Fruit fly (Drosophila melanogaster): Measurements from ENCODE around the gene Icmt.

The Icmt gene

DNA sequence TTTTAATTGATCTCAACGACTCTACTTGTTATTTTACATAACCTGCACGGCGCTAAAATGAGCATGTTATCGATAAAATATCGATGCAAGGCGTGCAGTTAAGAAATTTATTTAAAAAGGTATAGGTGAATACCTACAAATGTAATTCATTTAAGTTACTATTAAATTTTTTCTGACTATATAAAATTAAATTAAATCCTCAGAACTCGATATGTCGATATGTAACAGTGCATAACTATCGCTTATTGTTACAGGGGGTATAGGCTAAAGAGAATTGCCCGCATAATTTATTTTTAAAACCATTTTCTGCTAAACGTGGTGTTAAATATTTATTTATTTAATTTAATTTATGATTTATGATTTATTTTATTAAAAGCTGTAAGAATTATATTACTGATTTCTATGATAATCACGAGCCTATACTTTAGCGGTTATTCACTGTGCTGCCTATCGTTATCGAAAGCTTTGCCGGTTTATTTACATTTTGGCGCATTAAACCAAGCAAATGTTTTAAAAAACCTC is at the start of gene Icmt, which contains the start of gene mRpL20:
Gene Icmt (plus strand): TSS at position 464 of the 522 bp plus-strand sequence.
Gene mRpL20 (minus strand): TSS at position 65 of the 522 bp plus-strand sequence.
- peak; percentile 91 for TF ChIP-seq CG11617 (GFP tag; optimal IDR thresholded peaks at IDR 0.05)
- peak; percentile 81 for TF ChIP-seq Mnt (GFP tag; optimal IDR thresholded peaks at IDR 0.05)
- TF ChIP-seq Hr96 (GFP tag; optimal IDR thresholded peaks at IDR 0.05) = peak; percentile 55
- TF ChIP-seq kay (GFP tag; ENCODE audit: borderline replicate concordance) = peak; percentile 94
- peak; percentile 95 for TF ChIP-seq bab1 (GFP tag; optimal IDR thresholded peaks at IDR 0.05)
- TF ChIP-seq Clk (GFP tag; optimal IDR thresholded peaks at IDR 0.05) = peak; percentile 45
- TF ChIP-seq CG7045 (GFP tag; optimal IDR thresholded peaks at IDR 0.05) = peak; percentile 85
- TF ChIP-seq tj (GFP tag; optimal IDR thresholded peaks at IDR 0.05) = peak; percentile 70
- peak; percentile 87 for TF ChIP-seq CG14711 (tag; optimal IDR thresholded peaks at IDR 0.05)
- peak; percentile 68 for TF ChIP-seq CG1620 (GFP tag; optimal IDR thresholded peaks at IDR 0.05)
- no peak for TF ChIP-seq cic (GFP tag; optimal IDR thresholded peaks at IDR 0.05)
- peak; percentile 72 for TF ChIP-seq CG12768 (GFP tag; optimal IDR thresholded peaks at IDR 0.05)
- peak; percentile 54 for TF ChIP-seq Crg-1 (GFP tag; optimal IDR thresholded peaks at IDR 0.05)
- TF ChIP-seq CG33017 (tag; optimal IDR thresholded peaks at IDR 0.05) = peak; percentile 98
- peak; percentile 73 for TF ChIP-seq ovo (GFP tag; optimal IDR thresholded peaks at IDR 0.05)
- TF ChIP-seq toe (GFP tag; optimal IDR thresholded peaks at IDR 0.05) = peak; percentile 83
- no peak for TF ChIP-seq CG5204 (GFP tag; optimal IDR thresholded peaks at IDR 0.05)
- TF ChIP-seq cnc (optimal IDR thresholded peaks at IDR 0.05) = no peak
- TF ChIP-seq CG7101 (tag; optimal IDR thresholded peaks at IDR 0.05) = peak; percentile 98
- TF ChIP-seq pad (GFP tag; optimal IDR thresholded peaks at IDR 0.05) = peak; percentile 62

dm6 chr3L:12972259-12972658 is 45.8 kb upstream of the Icmt start, which contains the start of the genes CG10748 and CG10749:
CG10748 (minus strand) TSS chr3L:12972359.
CG10749 (plus strand) TSS chr3L:12972474.
- TF ChIP-seq tj (GFP tag; optimal IDR thresholded peaks at IDR 0.05) = no peak
- TF ChIP-seq CG33017 (tag; optimal IDR thresholded peaks at IDR 0.05) = no peak
- TF ChIP-seq cic (GFP tag; optimal IDR thresholded peaks at IDR 0.05) = no peak
- TF ChIP-seq CG7101 (tag; optimal IDR thresholded peaks at IDR 0.05) = no peak
- no peak for TF ChIP-seq Clk (GFP tag; optimal IDR thresholded peaks at IDR 0.05)
- TF ChIP-seq CG11617 (GFP tag; optimal IDR thresholded peaks at IDR 0.05) = no peak
- no peak for TF ChIP-seq Mnt (GFP tag; optimal IDR thresholded peaks at IDR 0.05)
- TF ChIP-seq Crg-1 (GFP tag; optimal IDR thresholded peaks at IDR 0.05) = no peak
- no peak for TF ChIP-seq bab1 (GFP tag; optimal IDR thresholded peaks at IDR 0.05)
- TF ChIP-seq toe (GFP tag; optimal IDR thresholded peaks at IDR 0.05) = no peak
- no peak for TF ChIP-seq Hr96 (GFP tag; optimal IDR thresholded peaks at IDR 0.05)
- no peak for TF ChIP-seq CG12768 (GFP tag; optimal IDR thresholded peaks at IDR 0.05)
- no peak for TF ChIP-seq cnc (optimal IDR thresholded peaks at IDR 0.05)
- no peak for TF ChIP-seq CG5204 (GFP tag; optimal IDR thresholded peaks at IDR 0.05)
- no peak for TF ChIP-seq CG14711 (tag; optimal IDR thresholded peaks at IDR 0.05)
- TF ChIP-seq pad (GFP tag; optimal IDR thresholded peaks at IDR 0.05) = no peak

- no peak for TF ChIP-seq CG11617 (GFP tag; optimal IDR thresholded peaks at IDR 0.05)
- no peak for TF ChIP-seq CG14711 (tag; optimal IDR thresholded peaks at IDR 0.05)
- no peak for TF ChIP-seq toe (GFP tag; optimal IDR thresholded peaks at IDR 0.05)
- no peak for TF ChIP-seq CG5204 (GFP tag; optimal IDR thresholded peaks at IDR 0.05)
- no peak for TF ChIP-seq Crg-1 (GFP tag; optimal IDR thresholded peaks at IDR 0.05)
- no peak for TF ChIP-seq cnc (optimal IDR thresholded peaks at IDR 0.05)
Measured at dm6 chr3L:12994835-12995234, 23.2 kb upstream of the Icmt start, which contains the start of gene CG11262. CG11262 (plus strand) TSS chr3L:12995135.

dm6 chr3L:13006490-13006889 is 11.6 kb upstream of the Icmt start, which contains the start of gene CG11263:
CG11263 (plus strand) TSS chr3L:13006817.
- TF ChIP-seq CG11617 (GFP tag; optimal IDR thresholded peaks at IDR 0.05) = no peak
- peak; percentile 3 for TF ChIP-seq CG7101 (tag; optimal IDR thresholded peaks at IDR 0.05)

- TF ChIP-seq ovo (GFP tag; optimal IDR thresholded peaks at IDR 0.05) (no peak), kay (GFP tag; ENCODE audit: borderline replicate concordance) (peak; percentile 55), Crg-1 (GFP tag; optimal IDR thresholded peaks at IDR 0.05) (no peak), CG5204 (GFP tag; optimal IDR thresholded peaks at IDR 0.05) (no peak), CG7045 (GFP tag; optimal IDR thresholded peaks at IDR 0.05) (no peak), CG14711 (tag; optimal IDR thresholded peaks at IDR 0.05) (peak; percentile 40), pad (GFP tag; optimal IDR thresholded peaks at IDR 0.05) (no peak), Hr96 (GFP tag; optimal IDR thresholded peaks at IDR 0.05) (no peak), bab1 (GFP tag; optimal IDR thresholded peaks at IDR 0.05) (peak; percentile 34)
Measured at dm6 chr3L:13007946-13008462, 10.1 kb upstream of the Icmt start.

DNA sequence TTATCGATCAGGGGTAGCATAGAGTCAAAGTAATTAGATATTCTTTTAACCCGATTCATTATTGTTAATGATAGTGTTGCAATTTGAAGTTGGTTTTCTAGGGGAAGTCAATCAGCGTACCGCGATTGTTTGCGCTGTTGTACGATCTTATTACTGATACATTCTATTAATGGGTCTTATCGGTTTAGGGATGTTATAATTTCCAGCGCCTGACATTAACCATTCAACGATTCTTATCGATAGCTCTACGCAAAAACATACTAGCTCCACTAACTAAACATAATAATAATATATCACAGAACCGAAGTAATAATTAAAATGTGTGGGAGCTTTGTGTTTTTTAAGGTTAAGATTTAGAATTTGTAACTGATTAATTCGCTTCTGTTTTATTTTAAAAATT is 6.6 kb upstream of the Icmt start, which contains the start of gene Cul6:
Gene Cul6 (minus strand): TSS at position 175 of the 400 bp plus-strand sequence.
- TF ChIP-seq CG7101 (tag; optimal IDR thresholded peaks at IDR 0.05) (peak; percentile 11), kay (GFP tag; ENCODE audit: borderline replicate concordance) (peak; percentile 16), bab1 (GFP tag; optimal IDR thresholded peaks at IDR 0.05) (peak; percentile 8), Mnt (GFP tag; optimal IDR thresholded peaks at IDR 0.05) (no peak)

- TF ChIP-seq Mnt (GFP tag; optimal IDR thresholded peaks at IDR 0.05) = no peak
- no peak for TF ChIP-seq tj (GFP tag; optimal IDR thresholded peaks at IDR 0.05)
Measured at dm6 chr3L:13014693-13015092, 3.4 kb upstream of the Icmt start.

Measured in whole organism, adult.